Fruit fly (Drosophila melanogaster) whole organism, embryonic: ENCODE measurements around the gene CG32192.

Experiments used
- ATbp ChIP-seq: fragments of 200-800 bp; sonication (Bioruptor generic); optimal IDR thresholded peaks from 2 replicates; lab custom pipeline; 2017; ENCODE audit warnings: missing biosample characterization, mild to moderate bottlenecking, missing genetic modification characterization, missing genetic modification reagents
- BtbVII ChIP-seq: fragments of 200-800 bp; sonication (Bioruptor generic); optimal IDR thresholded peaks from 3 replicates; lab custom pipeline; 2017; ENCODE audit warnings: missing biosample characterization, mild to moderate bottlenecking, missing genetic modification characterization
- CG10543 ChIP-seq: fragments of 200-800 bp; sonication (Bioruptor generic); optimal IDR thresholded peaks from 3 replicates; lab custom pipeline; 2017; ENCODE audit warnings: missing biosample characterization, mild to moderate bottlenecking, missing genetic modification characterization, moderate library complexity
- CG12942 ChIP-seq: fragments of 200-800 bp; sonication (Bioruptor generic); optimal IDR thresholded peaks from 3 replicates; lab custom pipeline; 2016; ENCODE audit warnings: missing biosample characterization, missing genetic modification characterization
- CG13296 ChIP-seq: fragments of 200-800 bp; sonication (Bioruptor generic); optimal IDR thresholded peaks from 3 replicates; lab custom pipeline; 2018; ENCODE audit warnings: missing biosample characterization, mild to moderate bottlenecking, missing genetic modification characterization
- CG14050 ChIP-seq: fragments of 200-800 bp; sonication (Bioruptor generic); IDR thresholded peaks from 3 replicates; pipeline ENCODE4 v1.3.6; 2022; ENCODE audit warnings: missing biosample characterization, missing genetic modification characterization
- CG14965 ChIP-seq: fragments of 200-800 bp; sonication (Bioruptor generic); optimal IDR thresholded peaks from 2 replicates; lab custom pipeline; 2016; ENCODE audit warnings: missing biosample characterization, missing genetic modification characterization, borderline replicate concordance
- CG17385 ChIP-seq: fragments of 200-800 bp; sonication (Bioruptor generic); optimal IDR thresholded peaks from 3 replicates; lab custom pipeline; 2018; ENCODE audit warnings: missing biosample characterization, mild to moderate bottlenecking, missing genetic modification characterization
- CG17568 ChIP-seq: fragments of 200-800 bp; sonication (Bioruptor generic); optimal IDR thresholded peaks from 2 replicates; lab custom pipeline; 2018; ENCODE audit warnings: missing biosample characterization, mild to moderate bottlenecking, missing genetic modification characterization, moderate library complexity
- CG18262 ChIP-seq: fragments of 200-800 bp; optimal IDR thresholded peaks from 3 replicates; lab custom pipeline; 2019; ENCODE audit warnings: missing biosample characterization, mild to moderate bottlenecking, missing genetic modification characterization, moderate library complexity
- CG30403 ChIP-seq: fragments of 200-800 bp; sonication (Bioruptor generic); optimal IDR thresholded peaks from 3 replicates; lab custom pipeline; 2016; ENCODE audit warnings: missing biosample characterization, missing genetic modification characterization
- CG31441 ChIP-seq: fragments of 200-800 bp; sonication (Bioruptor generic); IDR thresholded peaks from 2 replicates; pipeline ENCODE4 v1.3.6; 2022; ENCODE audit warnings: missing biosample characterization, missing genetic modification characterization
- CG32772 ChIP-seq: fragments of 200-800 bp; sonication (Bioruptor generic); IDR thresholded peaks from 2 replicates; pipeline ENCODE4 v1.3.6; 2022; ENCODE audit warnings: missing biosample characterization, missing genetic modification characterization
- CG7928 ChIP-seq: fragments of 200-800 bp; sonication (Bioruptor generic); optimal IDR thresholded peaks from 2 replicates; lab custom pipeline; 2017; ENCODE audit warnings: missing biosample characterization, mild to moderate bottlenecking, missing genetic modification characterization
- CG7987 ChIP-seq: fragments of 200-800 bp; sonication (Bioruptor generic); optimal IDR thresholded peaks from 2 replicates; lab custom pipeline; 2018; ENCODE audit warnings: missing biosample characterization, mild to moderate bottlenecking, missing genetic modification characterization, moderate library complexity
- CG8924 ChIP-seq: fragments of 200-800 bp; optimal IDR thresholded peaks from 3 replicates; lab custom pipeline; 2019; ENCODE audit warnings: missing biosample characterization, mild to moderate bottlenecking, missing genetic modification characterization, moderate library complexity
- CG9876 ChIP-seq: fragments of 200-800 bp; sonication (Bioruptor generic); optimal IDR thresholded peaks from 2 replicates; lab custom pipeline; 2016; ENCODE audit warnings: missing biosample characterization, missing genetic modification characterization
- Doc3 ChIP-seq: fragments of 200-800 bp; sonication (Bioruptor generic); IDR thresholded peaks from 3 replicates; pipeline ENCODE4 v1.3.6; 2022; ENCODE audit warnings: missing biosample characterization, missing genetic modification characterization; ENCODE audit not compliant: partially characterized antibody
- Ets97D ChIP-seq: fragments of 200-800 bp; sonication (Bioruptor generic); optimal IDR thresholded peaks from 3 replicates; lab custom pipeline; 2016; ENCODE audit warnings: missing biosample characterization, missing genetic modification characterization
- Hand ChIP-seq: fragments of 200-800 bp; sonication (Bioruptor generic); optimal IDR thresholded peaks from 2 replicates; lab custom pipeline; 2017; ENCODE audit warnings: mild to moderate bottlenecking, missing biosample characterization, missing genetic modification reagents, missing genetic modification characterization
- Hr51 ChIP-seq, 2 experiments: fragments of 200-800 bp; sonication (Bioruptor generic); optimal IDR thresholded peaks; 2 replicates in 1 of 2; 3 replicates in 1 of 2; lab custom pipeline; 2016 to 2018; ENCODE audit warnings: missing biosample characterization in 2 of 2, missing genetic modification characterization in 2 of 2, mild to moderate bottlenecking in 1 of 2, moderate library complexity in 1 of 2
- Mad ChIP-seq: fragments of 200-800 bp; sonication (Bioruptor generic); optimal IDR thresholded peaks from 2 replicates; lab custom pipeline; 2016; ENCODE audit warnings: missing biosample characterization, missing genetic modification characterization
- Mes4 ChIP-seq: fragments of 200-800 bp; sonication (Bioruptor generic); optimal IDR thresholded peaks from 2 replicates; lab custom pipeline; 2016; ENCODE audit warnings: missing biosample characterization, missing genetic modification characterization
- NC2β ChIP-seq: fragments of 200-800 bp; sonication (Bioruptor generic); optimal IDR thresholded peaks from 2 replicates; lab custom pipeline; 2016; ENCODE audit warnings: missing biosample characterization, missing genetic modification characterization
- Neu2 ChIP-seq: fragments of 200-800 bp; sonication (Bioruptor generic); optimal IDR thresholded peaks from 3 replicates; lab custom pipeline; 2016; ENCODE audit warnings: missing biosample characterization, missing genetic modification characterization, borderline replicate concordance
- Optix ChIP-seq: fragments of 200-800 bp; sonication (Bioruptor generic); IDR thresholded peaks from 3 replicates; pipeline ENCODE4 v1.3.6; 2022; ENCODE audit warnings: missing biosample characterization, missing genetic modification characterization
- Side ChIP-seq: fragments of 200-800 bp; sonication (Bioruptor generic); optimal IDR thresholded peaks from 2 replicates; lab custom pipeline; 2016; ENCODE audit warnings: missing biosample characterization, missing genetic modification characterization
- Sin3A ChIP-seq: fragments of >200 bp; optimal IDR thresholded peaks from 2 replicates; lab custom pipeline; 2018
- TFAM ChIP-seq: fragments of 200-800 bp; sonication (Bioruptor generic); optimal IDR thresholded peaks from 2 replicates; lab custom pipeline; 2017; ENCODE audit warnings: missing biosample characterization, missing genetic modification characterization, inconsistent platforms
- Vsx1 ChIP-seq: fragments of 200-800 bp; sonication (Bioruptor generic); optimal IDR thresholded peaks from 2 replicates; lab custom pipeline; 2017; ENCODE audit warnings: missing biosample characterization, mild to moderate bottlenecking, missing genetic modification characterization, missing genetic modification reagents
- amos ChIP-seq: fragments of 200-800 bp; sonication (Bioruptor generic); IDR thresholded peaks from 2 replicates; pipeline ENCODE4 v1.3.6; 2022; ENCODE audit warnings: missing biosample characterization, missing genetic modification characterization; ENCODE audit not compliant: partially characterized antibody
- br ChIP-seq: fragments of >200 bp; optimal IDR thresholded peaks from 2 replicates; lab custom pipeline; 2017
- cad ChIP-seq: fragments of >200 bp; optimal IDR thresholded peaks from 2 replicates; lab custom pipeline; 2017; ENCODE audit warnings: missing biosample characterization, missing genetic modification characterization
- chm ChIP-seq: fragments of 200-800 bp; sonication (Bioruptor generic); IDR thresholded peaks from 2 replicates; pipeline ENCODE4 v1.3.6; 2022; ENCODE audit warnings: missing biosample characterization, missing genetic modification characterization
- crc ChIP-seq: fragments of 200-800 bp; sonication (Bioruptor generic); optimal IDR thresholded peaks from 2 replicates; lab custom pipeline; 2016; ENCODE audit warnings: missing biosample characterization, missing genetic modification characterization
- exex ChIP-seq: fragments of 200-800 bp; sonication (Bioruptor generic); optimal IDR thresholded peaks from 4 replicates; lab custom pipeline; 2018; ENCODE audit warnings: missing biosample characterization, mild to moderate bottlenecking, missing genetic modification characterization, moderate library complexity
- gfzf ChIP-seq: fragments of 200-800 bp; sonication (Bioruptor generic); optimal IDR thresholded peaks from 2 replicates; lab custom pipeline; 2016; ENCODE audit warnings: missing biosample characterization, mild to moderate bottlenecking, missing genetic modification characterization, moderate library complexity
- gro ChIP-seq: fragments of 200-800 bp; sonication (Bioruptor generic); optimal IDR thresholded peaks from 2 replicates; lab custom pipeline; 2016; ENCODE audit warnings: missing biosample characterization, missing genetic modification characterization
- jing ChIP-seq: fragments of 200-800 bp; sonication (Bioruptor generic); optimal IDR thresholded peaks from 2 replicates; lab custom pipeline; 2018; ENCODE audit warnings: missing biosample characterization, mild to moderate bottlenecking, missing genetic modification characterization
- lmd ChIP-seq: fragments of 200-800 bp; sonication (Bioruptor generic); IDR thresholded peaks from 2 replicates; pipeline ENCODE4 v1.3.6; 2022; ENCODE audit warnings: missing biosample characterization, missing genetic modification characterization
- nerfin-1 ChIP-seq: fragments of 200-800 bp; sonication (Bioruptor generic); optimal IDR thresholded peaks from 3 replicates; lab custom pipeline; 2019; ENCODE audit warnings: missing biosample characterization, mild to moderate bottlenecking, missing genetic modification characterization, moderate library complexity
- pb ChIP-seq: fragments of 200-800 bp; sonication (Bioruptor generic); optimal IDR thresholded peaks from 3 replicates; lab custom pipeline; 2016; ENCODE audit warnings: missing biosample characterization, missing genetic modification characterization
- pfk ChIP-seq: fragments of 200-800 bp; sonication (Bioruptor generic); optimal IDR thresholded peaks from 2 replicates; lab custom pipeline; 2018; ENCODE audit warnings: missing biosample characterization, mild to moderate bottlenecking, missing genetic modification characterization, moderate library complexity
- pita ChIP-seq: fragments of 200-800 bp; sonication (Bioruptor generic); optimal IDR thresholded peaks from 2 replicates; lab custom pipeline; 2017; ENCODE audit warnings: missing biosample characterization, mild to moderate bottlenecking, missing genetic modification characterization
- schlank ChIP-seq: fragments of 200-800 bp; sonication (Bioruptor generic); optimal IDR thresholded peaks from 2 replicates; lab custom pipeline; 2018; ENCODE audit warnings: missing biosample characterization, mild to moderate bottlenecking, missing genetic modification characterization
- tin ChIP-seq: fragments of 200-800 bp; sonication (Bioruptor generic); optimal IDR thresholded peaks from 3 replicates; lab custom pipeline; 2016; ENCODE audit warnings: missing biosample characterization, missing genetic modification characterization
- tll ChIP-seq, 2 experiments: fragments of 200-800 bp in 1 of 2; fragments of >200 bp in 1 of 2; sonication (Bioruptor generic) in 1 of 2; optimal IDR thresholded peaks; 2 replicates each; lab custom pipeline; 2017 to 2019; ENCODE audit warnings: missing biosample characterization in 2 of 2, missing genetic modification characterization in 2 of 2, mild to moderate bottlenecking in 1 of 2, moderate library complexity in 1 of 2
- wek ChIP-seq: fragments of 200-800 bp; sonication (Bioruptor generic); optimal IDR thresholded peaks from 3 replicates; lab custom pipeline; 2018; ENCODE audit warnings: missing biosample characterization, mild to moderate bottlenecking, missing genetic modification characterization, moderate library complexity
- zen2 ChIP-seq: fragments of 200-800 bp; sonication (Bioruptor generic); IDR thresholded peaks from 3 replicates; pipeline ENCODE4 v1.3.6; 2022; ENCODE audit warnings: missing biosample characterization, missing genetic modification characterization; ENCODE audit not compliant: partially characterized antibody

Gene CG32192

dm6 chr3L:17999406-18000101 is 40.6 kb upstream of the CG32192 start (continued):
- TF ChIP-seq CG17568: peak; percentile 91
- peak; percentile 94 for TF ChIP-seq nerfin-1 (tag; lab: Kevin White, UChicago)
- TF ChIP-seq CG14050 (GFP tag; lab: Robert Waterston, UW): peak; percentile 81
- no peak for TF ChIP-seq Doc3
- TF ChIP-seq Hr51 (GFP tag; optimal IDR thresholded peaks at IDR 0.05; lab: Kevin White, UChicago): peak; percentile 91 to 96
- TF ChIP-seq tll (GFP tag; optimal IDR thresholded peaks at IDR 0.05; lab: Kevin White, UChicago): peak; percentile 72 to 76
- peak; percentile 96 for TF ChIP-seq CG31441 (GFP tag; lab: Robert Waterston, UW)
- TF ChIP-seq CG17385 (GFP tag; lab: Kevin White, UChicago): peak; percentile 89
- peak; percentile 71 for TF ChIP-seq CG9876 (GFP tag; lab: Kevin White, UChicago)
- TF ChIP-seq gfzf (GFP tag; lab: Kevin White, UChicago): no peak
- peak; percentile 96 for TF ChIP-seq pfk (GFP tag; lab: Kevin White, UChicago)
- TF ChIP-seq chm (GFP tag; lab: Robert Waterston, UW): peak; percentile 78
- peak; percentile 96 for TF ChIP-seq BtbVII (GFP tag; lab: Kevin White, UChicago)
- TF ChIP-seq crc (GFP tag; lab: Kevin White, UChicago): peak; percentile 94
- peak; percentile 96 for TF ChIP-seq Side (GFP tag; lab: Kevin White, UChicago)
- peak; percentile 93 for TF ChIP-seq Neu2 (GFP tag; lab: Kevin White, UChicago)
- peak; percentile 85 for TF ChIP-seq exex (tag; lab: Kevin White, UChicago)
- peak; percentile 21 for TF ChIP-seq wek (GFP tag; lab: Kevin White, UChicago)
- peak; percentile 75 for TF ChIP-seq Vsx1
- peak; percentile 83 for TF ChIP-seq ATbp (GFP tag; lab: Kevin White, UChicago)
- peak; percentile 94 for TF ChIP-seq gro
- peak; percentile 82 for TF ChIP-seq CG12942 (GFP tag; lab: Kevin White, UChicago)
- TF ChIP-seq CG7928 (GFP tag; lab: Kevin White, UChicago): peak; percentile 65
- TF ChIP-seq NC2β (GFP tag; lab: Kevin White, UChicago): peak; percentile 89
- TF ChIP-seq Mes4 (GFP tag; lab: Kevin White, UChicago): peak; percentile 94
- peak; percentile 74 for TF ChIP-seq CG14965 (GFP tag; lab: Kevin White, UChicago)
- peak; percentile 54; the same call in 1 of the 2 replicates for TF ChIP-seq amos
- TF ChIP-seq CG13296: peak; percentile 95
- TF ChIP-seq Mad: peak; percentile 92
- no peak for TF ChIP-seq zen2 (GFP tag; lab: Robert Waterston, UW)
- peak; percentile 92 for TF ChIP-seq lmd
- TF ChIP-seq jing (GFP tag; lab: Kevin White, UChicago): peak; percentile 79
- peak; percentile 95 for TF ChIP-seq tin (GFP tag; lab: Kevin White, UChicago)
- no peak for TF ChIP-seq br (lab: Kevin White, UChicago)
- TF ChIP-seq CG18262 (tag; lab: Kevin White, UChicago): peak; percentile 98
- TF ChIP-seq Ets97D (GFP tag; lab: Kevin White, UChicago): peak; percentile 60
- peak; percentile 95 for TF ChIP-seq pb (GFP tag; lab: Kevin White, UChicago)
- peak; percentile 97 for TF ChIP-seq CG8924 (tag; lab: Kevin White, UChicago)
- peak; percentile 93 for TF ChIP-seq Hand (GFP tag; lab: Kevin White, UChicago)
- peak; percentile 77; the same call in 2 of the 3 replicates for TF ChIP-seq Optix (GFP tag; lab: Robert Waterston, UW)
- peak; percentile 96 for TF ChIP-seq CG10543 (GFP tag; lab: Kevin White, UChicago)
- TF ChIP-seq pita: no peak
- peak; percentile 68 for TF ChIP-seq TFAM (GFP tag; lab: Kevin White, UChicago)
- TF ChIP-seq CG30403 (GFP tag; lab: Kevin White, UChicago): peak; percentile 94
- TF ChIP-seq cad (GFP tag; lab: Kevin White, UChicago): peak; percentile 58
- no peak for TF ChIP-seq Sin3A (lab: Kevin White, UChicago)
- peak; percentile 72 for TF ChIP-seq CG32772 (GFP tag; lab: Robert Waterston, UW)
- peak; percentile 68 for TF ChIP-seq schlank (tag; lab: Kevin White, UChicago)
- TF ChIP-seq CG7987: peak; percentile 74
